Fruit fly (Drosophila melanogaster) whole organism, pupa: ENCODE measurements around the gene arx.

Experiments
- CG10348 ChIP-seq: fragments of 200-800 bp; sonication (Bioruptor generic); IDR thresholded peaks from 2 replicates; pipeline ENCODE4 v1.3.6; 2022; ENCODE audit warnings: missing biosample characterization, missing genetic modification characterization
- CG12605 ChIP-seq: fragments of 200-800 bp; sonication (Bioruptor generic); IDR thresholded peaks from 2 replicates; pipeline ENCODE4 v1.3.6; 2022; ENCODE audit warnings: missing biosample characterization, missing genetic modification characterization
- CG15710 ChIP-seq: fragments of 200-800 bp; sonication (Bioruptor generic); optimal IDR thresholded peaks from 2 replicates; lab custom pipeline; 2018; ENCODE audit warnings: missing biosample characterization, mild to moderate bottlenecking, missing genetic modification characterization, moderate library complexity
- CG17806 ChIP-seq: fragments of 200-800 bp; sonication (Bioruptor generic); optimal IDR thresholded peaks from 2 replicates; lab custom pipeline; 2018; ENCODE audit warnings: missing biosample characterization, mild to moderate bottlenecking, missing genetic modification characterization, moderate library complexity
- CG32121 ChIP-seq: fragments of 200-800 bp; sonication (Bioruptor generic); IDR thresholded peaks from 2 replicates; pipeline ENCODE4 v1.3.6; 2022; ENCODE audit warnings: missing biosample characterization, missing genetic modification characterization
- CG34367 ChIP-seq: fragments of 200-800 bp; sonication (Bioruptor generic); optimal IDR thresholded peaks from 2 replicates; lab custom pipeline; 2018; ENCODE audit warnings: missing biosample characterization, mild to moderate bottlenecking, missing genetic modification characterization
- CG4496 ChIP-seq: fragments of 200-800 bp; sonication (Bioruptor generic); IDR thresholded peaks from 3 replicates; pipeline ENCODE4 v1.3.6; 2022; ENCODE audit warnings: missing biosample characterization, missing genetic modification characterization
- CG8159 ChIP-seq: fragments of 200-800 bp; sonication (Bioruptor generic); optimal IDR thresholded peaks from 3 replicates; lab custom pipeline; 2018; ENCODE audit warnings: missing biosample characterization, mild to moderate bottlenecking, missing genetic modification characterization, moderate library complexity
- CG9948 ChIP-seq: fragments of 200-800 bp; sonication (Bioruptor generic); optimal IDR thresholded peaks from 2 replicates; lab custom pipeline; 2018; ENCODE audit warnings: missing biosample characterization, mild to moderate bottlenecking, missing genetic modification characterization, moderate library complexity
- D1 ChIP-seq: fragments of 200-800 bp; sonication (Bioruptor generic); optimal IDR thresholded peaks from 2 replicates; lab custom pipeline; 2018; ENCODE audit warnings: missing biosample characterization, mild to moderate bottlenecking, missing genetic modification characterization, moderate library complexity
- EcR ChIP-seq: fragments of 200-800 bp; sonication (Bioruptor generic); optimal IDR thresholded peaks from 3 replicates; lab custom pipeline; 2019; ENCODE audit warnings: missing biosample characterization, missing genetic modification characterization, mild to moderate bottlenecking, moderate library complexity, missing genetic modification reagents
- Ets98B ChIP-seq: fragments of 200-800 bp; sonication (Bioruptor generic); IDR thresholded peaks from 2 replicates; pipeline ENCODE4 v1.3.6; 2022; ENCODE audit warnings: missing biosample characterization, missing genetic modification characterization
- Pif1A ChIP-seq: fragments of 200-800 bp; sonication (Bioruptor generic); optimal IDR thresholded peaks from 3 replicates; lab custom pipeline; 2016; ENCODE audit warnings: missing biosample characterization, missing genetic modification characterization
- Pif1B ChIP-seq: fragments of 200-800 bp; sonication (Bioruptor generic); optimal IDR thresholded peaks from 3 replicates; lab custom pipeline; 2016; ENCODE audit warnings: missing biosample characterization, missing genetic modification characterization
- Snoo ChIP-seq: fragments of 200-800 bp; sonication (Bioruptor generic); optimal IDR thresholded peaks from 3 replicates; lab custom pipeline; 2017; ENCODE audit warnings: missing biosample characterization, mild to moderate bottlenecking, missing genetic modification characterization, inconsistent platforms
- fd96Ca ChIP-seq: fragments of 200-800 bp; sonication (Bioruptor generic); IDR thresholded peaks from 3 replicates; pipeline ENCODE4 v1.3.6; 2022; ENCODE audit warnings: missing biosample characterization, missing genetic modification characterization
- gl ChIP-seq: fragments of 200-800 bp; sonication (Bioruptor generic); optimal IDR thresholded peaks from 2 replicates; lab custom pipeline; 2018; ENCODE audit warnings: missing biosample characterization, mild to moderate bottlenecking, missing genetic modification characterization
- rn ChIP-seq: fragments of 200-800 bp; sonication (Bioruptor generic); IDR thresholded peaks from 2 replicates; pipeline ENCODE4 v1.3.6; 2022; ENCODE audit warnings: missing biosample characterization, missing genetic modification characterization

Gene arx

dm6 chr3L:18854412-18854811, 46.9 kb downstream of the arx start:
- TF ChIP-seq D1 (tag; lab: Kevin White, UChicago), result no peak
- no peak for TF ChIP-seq CG15710 (tag; lab: Kevin White, UChicago)
- TF ChIP-seq Ets98B (GFP tag; lab: Robert Waterston, UW), result no peak
- TF ChIP-seq CG32121, result no peak
- TF ChIP-seq CG12605 (GFP tag; lab: Robert Waterston, UW), result no peak

- TF ChIP-seq CG34367 (no peak), CG9948 (tag; lab: Kevin White, UChicago) (no peak), CG15710 (tag; lab: Kevin White, UChicago) (no peak), D1 (tag; lab: Kevin White, UChicago) (no peak), CG32121 (no peak), Snoo (no peak), CG8159 (no peak), fd96Ca (GFP tag; lab: Robert Waterston, UW) (no peak), Ets98B (GFP tag; lab: Robert Waterston, UW) (no peak), Pif1A (no peak), EcR (GFP tag; lab: Kevin White, UChicago) (no peak), gl (tag; lab: Kevin White, UChicago) (no peak), CG17806 (tag; lab: Kevin White, UChicago) (no peak), CG12605 (GFP tag; lab: Robert Waterston, UW) (no peak), rn (GFP tag; lab: Robert Waterston, UW) (no peak), CG4496 (no peak), CG10348 (GFP tag; lab: Robert Waterston, UW) (no peak), Pif1B (GFP tag; lab: Kevin White, UChicago) (no peak)
Measured at dm6 chr3L:18853439-18853838, 47.9 kb downstream of the arx start.

- no peak for TF ChIP-seq Pif1A
Measured at dm6 chr3L:18852223-18852622, 49.1 kb downstream of the arx start.
